Fruit fly (Drosophila melanogaster) whole organism, adult: ENCODE results near the gene CG34355.

Source experiments
- CG11617 ChIP-seq: fragments of 200-800 bp; sonication (Bioruptor generic); optimal IDR thresholded peaks from 2 replicates; lab custom pipeline; 2017; ENCODE audit warnings: mild to moderate bottlenecking, missing biosample characterization, missing genetic modification reagents, missing genetic modification characterization
- CG12768 ChIP-seq: fragments of 200-800 bp; sonication (Bioruptor generic); optimal IDR thresholded peaks from 2 replicates; lab custom pipeline; 2017; ENCODE audit warnings: missing biosample characterization, missing genetic modification characterization, mild to moderate bottlenecking, moderate library complexity, missing genetic modification reagents
- CG14711 ChIP-seq: fragments of 200-800 bp; sonication (Bioruptor generic); optimal IDR thresholded peaks from 2 replicates; lab custom pipeline; 2018; ENCODE audit warnings: missing biosample characterization, mild to moderate bottlenecking, missing genetic modification characterization, moderate library complexity
- CG1620 ChIP-seq: fragments of 200-800 bp; sonication (Bioruptor generic); optimal IDR thresholded peaks from 2 replicates; lab custom pipeline; 2016; ENCODE audit warnings: missing biosample characterization, missing genetic modification characterization
- CG33017 ChIP-seq: fragments of 200-800 bp; sonication (Bioruptor generic); optimal IDR thresholded peaks from 2 replicates; lab custom pipeline; 2018; ENCODE audit warnings: missing biosample characterization, mild to moderate bottlenecking, missing genetic modification characterization, moderate library complexity
- CG5204 ChIP-seq: fragments of 200-800 bp; sonication (Bioruptor generic); optimal IDR thresholded peaks from 2 replicates; lab custom pipeline; 2016; ENCODE audit warnings: missing biosample characterization, missing genetic modification characterization
- CG7045 ChIP-seq: fragments of 200-800 bp; sonication (Bioruptor generic); optimal IDR thresholded peaks from 2 replicates; lab custom pipeline; 2017; ENCODE audit warnings: missing biosample characterization, mild to moderate bottlenecking, missing genetic modification characterization
- CG7101 ChIP-seq: fragments of 200-800 bp; sonication (Bioruptor generic); optimal IDR thresholded peaks from 2 replicates; lab custom pipeline; 2018; ENCODE audit warnings: missing biosample characterization, mild to moderate bottlenecking, missing genetic modification characterization, moderate library complexity
- Clk ChIP-seq: fragments of 200-800 bp; sonication (Bioruptor generic); optimal IDR thresholded peaks from 2 replicates; lab custom pipeline; 2017; ENCODE audit warnings: missing biosample characterization, missing genetic modification characterization
- Crg-1 ChIP-seq: fragments of 200-800 bp; sonication (Bioruptor generic); optimal IDR thresholded peaks from 2 replicates; lab custom pipeline; 2016; ENCODE audit warnings: missing biosample characterization, missing genetic modification characterization
- Hr96 ChIP-seq: fragments of 200-800 bp; sonication (Bioruptor generic); optimal IDR thresholded peaks from 2 replicates; lab custom pipeline; 2016; ENCODE audit warnings: missing biosample characterization, missing genetic modification characterization
- Mnt ChIP-seq: fragments of 200-800 bp; sonication (Bioruptor generic); optimal IDR thresholded peaks from 2 replicates; lab custom pipeline; 2016; ENCODE audit warnings: missing biosample characterization, mild to moderate bottlenecking, missing genetic modification characterization
- bab1 ChIP-seq: fragments of 200-800 bp; sonication (Bioruptor generic); optimal IDR thresholded peaks from 3 replicates; lab custom pipeline; 2019; ENCODE audit warnings: missing biosample characterization, mild to moderate bottlenecking, missing genetic modification characterization, moderate library complexity
- cic ChIP-seq: fragments of 200-800 bp; sonication (Bioruptor generic); optimal IDR thresholded peaks from 2 replicates; lab custom pipeline; 2017; ENCODE audit warnings: missing biosample characterization, mild to moderate bottlenecking, missing genetic modification characterization, moderate library complexity
- cnc ChIP-seq, 2 experiments: fragments of >200 bp; optimal IDR thresholded peaks; 2 replicates each; lab custom pipeline; 2017
- kay ChIP-seq: fragments of 200-800 bp; sonication (Bioruptor generic); peaks from one replicate; lab custom pipeline; 2016; ENCODE audit warnings: missing biosample characterization, missing genetic modification characterization, borderline replicate concordance
- ovo ChIP-seq: fragments of 200-800 bp; sonication (Bioruptor generic); optimal IDR thresholded peaks from 2 replicates; lab custom pipeline; 2016; ENCODE audit warnings: missing biosample characterization, missing genetic modification characterization
- pad ChIP-seq: fragments of 200-800 bp; sonication (Bioruptor generic); optimal IDR thresholded peaks from 3 replicates; lab custom pipeline; 2017; ENCODE audit warnings: missing biosample characterization, missing genetic modification characterization, mild to moderate bottlenecking, moderate library complexity, missing genetic modification reagents
- tj ChIP-seq: fragments of 200-800 bp; sonication (Bioruptor generic); optimal IDR thresholded peaks from 3 replicates; lab custom pipeline; 2017; ENCODE audit warnings: missing biosample characterization, mild to moderate bottlenecking, missing genetic modification characterization, moderate library complexity
- toe ChIP-seq: fragments of 200-800 bp; sonication (Bioruptor generic); optimal IDR thresholded peaks from 2 replicates; lab custom pipeline; 2016; ENCODE audit warnings: missing biosample characterization, missing genetic modification characterization

Gene CG34355

dm6 chr3R:23786768-23787631 is 16.7 kb upstream of the CG34355 start:
- TF ChIP-seq cnc (optimal IDR thresholded peaks at IDR 0.05; lab: Kevin White, UChicago) (no peak), Mnt (GFP tag; lab: Kevin White, UChicago) (no peak), CG14711 (tag; lab: Kevin White, UChicago) (no peak), Hr96 (GFP tag; lab: Kevin White, UChicago) (no peak), kay (GFP tag; lab: Kevin White, UChicago) (peak; percentile 22), CG7045 (GFP tag; lab: Kevin White, UChicago) (no peak), CG11617 (GFP tag; lab: Kevin White, UChicago) (no peak), ovo (GFP tag; lab: Kevin White, UChicago) (no peak), CG7101 (no peak), Crg-1 (no peak), tj (GFP tag; lab: Kevin White, UChicago) (peak; percentile 77), CG12768 (GFP tag; lab: Kevin White, UChicago) (no peak), Clk (GFP tag; lab: Kevin White, UChicago) (no peak), CG5204 (GFP tag; lab: Kevin White, UChicago) (no peak), toe (no peak), pad (GFP tag; lab: Kevin White, UChicago) (peak; percentile 46), CG33017 (tag; lab: Kevin White, UChicago) (no peak), cic (GFP tag; lab: Kevin White, UChicago) (no peak), bab1 (GFP tag; lab: Kevin White, UChicago) (no peak), CG1620 (GFP tag; lab: Kevin White, UChicago) (no peak)

dm6 chr3R:23787632-23787960 is 16.1 kb upstream of the CG34355 start:
- no peak for TF ChIP-seq CG1620 (GFP tag; lab: Kevin White, UChicago)
- TF ChIP-seq kay (GFP tag; lab: Kevin White, UChicago) = peak; percentile 20

- TF ChIP-seq Hr96 (GFP tag; lab: Kevin White, UChicago) = no peak
- TF ChIP-seq Crg-1 = no peak
- no peak for TF ChIP-seq Mnt (GFP tag; lab: Kevin White, UChicago)
- TF ChIP-seq pad (GFP tag; lab: Kevin White, UChicago) = no peak
- no peak for TF ChIP-seq CG1620 (GFP tag; lab: Kevin White, UChicago)
- TF ChIP-seq Clk (GFP tag; lab: Kevin White, UChicago) = no peak
- no peak for TF ChIP-seq CG14711 (tag; lab: Kevin White, UChicago)
- TF ChIP-seq bab1 (GFP tag; lab: Kevin White, UChicago) = no peak
- TF ChIP-seq cnc (optimal IDR thresholded peaks at IDR 0.05; lab: Kevin White, UChicago) = no peak
- TF ChIP-seq CG11617 (GFP tag; lab: Kevin White, UChicago) = no peak
Measured at dm6 chr3R:23788406-23789021, 15.1 kb upstream of the CG34355 start.

dm6 chr3R:23789584-23789983 is 14.1 kb upstream of the CG34355 start:
- no peak for TF ChIP-seq tj (GFP tag; lab: Kevin White, UChicago)
- no peak for TF ChIP-seq cnc (optimal IDR thresholded peaks at IDR 0.05; lab: Kevin White, UChicago)
- TF ChIP-seq CG14711 (tag; lab: Kevin White, UChicago) = peak; percentile 27

dm6 chr3R:23790483-23791175 is 13.0 kb upstream of the CG34355 start:
- TF ChIP-seq ovo (GFP tag; lab: Kevin White, UChicago) (no peak), CG12768 (GFP tag; lab: Kevin White, UChicago) (no peak), cic (GFP tag; lab: Kevin White, UChicago) (no peak), kay (GFP tag; lab: Kevin White, UChicago) (no peak), CG11617 (GFP tag; lab: Kevin White, UChicago) (no peak)

- no peak for TF ChIP-seq toe
- TF ChIP-seq bab1 (GFP tag; lab: Kevin White, UChicago) = no peak
- no peak for TF ChIP-seq CG14711 (tag; lab: Kevin White, UChicago)
- TF ChIP-seq cic (GFP tag; lab: Kevin White, UChicago) = no peak
- no peak for TF ChIP-seq Mnt (GFP tag; lab: Kevin White, UChicago)
- no peak for TF ChIP-seq pad (GFP tag; lab: Kevin White, UChicago)
- TF ChIP-seq CG12768 (GFP tag; lab: Kevin White, UChicago) = no peak
- TF ChIP-seq kay (GFP tag; lab: Kevin White, UChicago) = no peak
- no peak for TF ChIP-seq CG1620 (GFP tag; lab: Kevin White, UChicago)
- no peak for TF ChIP-seq CG7045 (GFP tag; lab: Kevin White, UChicago)
- no peak for TF ChIP-seq CG7101
Measured at dm6 chr3R:23791491-23791890, 12.2 kb upstream of the CG34355 start.
